Worm (Caenorhabditis elegans) whole organism, midembryonic: Measurements from ENCODE around the gene fbxa-43.

Experiments
- T22C8.4 ChIP-seq: fragments of 200-800 bp; sonication (Bioruptor generic); IDR thresholded peaks from 2 replicates; pipeline ENCODE4 v1.3.6; 2022; ENCODE audit warnings: missing genetic modification characterization, missing compliant biosample characterization
- flt-1 ChIP-seq: fragments of 200-800 bp; sonication (Bioruptor generic); IDR thresholded peaks from 2 replicates; pipeline ENCODE4 v1.3.6; 2022; ENCODE audit warnings: missing genetic modification characterization, missing compliant biosample characterization
- ref-1 ChIP-seq: fragments of 200-800 bp; sonication (Bioruptor generic); conservative IDR thresholded peaks from 2 replicates; pipeline ENCODE4 v1.3.6; 2022; ENCODE audit warnings: missing genetic modification reagents, missing genetic modification characterization, missing compliant biosample characterization
- tab-1 ChIP-seq: fragments of 200-800 bp; sonication (Bioruptor generic); IDR thresholded peaks from 2 replicates; pipeline ENCODE4 v1.3.6; 2022; ENCODE audit warnings: missing genetic modification characterization, missing compliant biosample characterization
- ztf-23 ChIP-seq: fragments of 200-800 bp; sonication (Bioruptor generic); IDR thresholded peaks from 2 replicates; pipeline ENCODE4 v1.3.6; 2022; ENCODE audit warnings: missing genetic modification reagents, missing genetic modification characterization, missing compliant biosample characterization

- TF ChIP-seq ref-1 (GFP tag; lab: Robert Waterston, UW) (no peak), flt-1 (GFP tag; lab: Robert Waterston, UW) (no peak), T22C8.4 (GFP tag; lab: Robert Waterston, UW) (no peak), tab-1 (GFP tag; lab: Robert Waterston, UW) (no peak), ztf-23 (GFP tag; lab: Robert Waterston, UW) (no peak)
These were observed 19.1 kb downstream of the fbxa-43 start, which contains the start of gene C39B5.10 for ce11 chrIII:2239587-2240144.
